Worm (Caenorhabditis elegans): ENCODE data around the gene grl-11.

DNA sequence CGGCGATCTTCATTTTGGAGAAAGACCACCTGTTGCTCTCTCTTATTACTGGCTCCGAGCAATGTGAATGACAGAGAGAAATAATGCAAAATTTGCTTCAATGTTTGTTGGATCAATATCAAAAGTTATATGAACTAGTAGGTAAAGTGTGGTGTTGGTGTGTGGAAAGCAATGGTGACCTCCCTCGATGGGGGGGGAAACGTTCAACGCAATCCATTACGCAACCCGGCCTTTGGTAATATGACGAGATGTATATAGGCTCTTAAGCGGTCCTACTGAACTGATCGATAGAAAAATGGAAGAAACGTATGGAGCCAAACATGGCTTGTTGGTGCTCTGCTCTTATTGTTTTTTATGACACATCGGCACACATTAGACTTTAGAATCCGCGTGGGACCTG is 8.4 kb downstream of the grl-11 start:
- TF ChIP-seq elt-1 (tag; optimal IDR thresholded peaks at IDR 0.05): no peak
- TF ChIP-seq ama-1 (optimal IDR thresholded peaks at IDR 0.05): no peak
- TF ChIP-seq aly-2 (tag; optimal IDR thresholded peaks at IDR 0.05): no peak
- no peak for TF ChIP-seq unc-62 (GFP tag; optimal IDR thresholded peaks at IDR 0.05)
- TF ChIP-seq ztf-11 (tag; optimal IDR thresholded peaks at IDR 0.05): no peak
